Worm (Caenorhabditis elegans): Measurements from ENCODE around the gene smap-1.

smap-1 gene

DNA sequence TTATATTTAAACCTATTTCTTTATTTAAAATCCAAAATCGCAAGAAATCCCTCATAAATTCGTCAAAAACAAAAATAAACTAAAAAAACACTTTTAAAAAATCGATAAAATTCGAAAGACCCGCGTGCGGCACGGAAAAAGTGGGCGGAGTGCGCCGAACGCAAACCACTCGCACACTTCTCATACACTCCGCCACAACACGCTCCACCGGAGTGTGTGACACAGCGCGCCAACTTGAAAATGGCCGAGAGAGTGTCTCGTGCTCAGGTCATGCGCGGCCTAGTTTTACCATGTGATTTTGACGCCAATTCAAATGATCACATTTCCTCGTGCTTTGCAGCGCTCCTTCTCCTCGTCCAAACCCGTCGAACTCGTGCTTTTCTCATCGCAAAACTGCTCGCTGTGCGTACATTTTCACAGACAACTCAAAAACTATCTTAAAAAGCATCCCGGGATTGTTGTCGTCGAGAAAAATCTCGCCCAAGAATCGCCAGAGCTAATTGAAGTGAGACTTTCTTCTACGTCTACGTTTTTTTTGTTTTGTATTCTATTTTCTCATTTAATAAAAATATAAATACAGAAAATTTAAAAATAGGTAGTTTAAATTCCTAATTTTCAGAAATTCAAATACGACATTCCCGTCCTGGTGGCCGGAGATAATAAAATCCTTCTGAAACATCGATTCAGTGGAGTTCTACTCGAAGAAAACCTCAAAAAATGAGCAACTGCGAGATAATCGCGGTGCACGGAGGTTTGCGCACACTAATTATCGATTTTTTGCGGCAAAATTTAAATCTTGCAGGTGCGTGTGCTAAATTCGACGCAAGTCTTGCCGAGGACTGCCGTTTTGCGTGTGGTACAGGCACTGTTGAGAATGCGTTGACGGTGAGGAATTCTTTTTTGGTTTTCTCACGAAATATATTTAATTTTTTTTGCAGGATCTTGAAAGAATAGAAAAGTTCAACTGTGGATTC, 19.7 kb upstream of the smap-1 start, which contains the start of gene tasp-1:
tasp-1 (plus strand) TSS at position 258 of the 974 bp plus-strand sequence.
- TF ChIP-seq ceh-82 (tag; optimal IDR thresholded peaks at IDR 0.05) = peak; percentile 100
- peak; percentile 99 for TF ChIP-seq sma-9 (GFP tag; optimal IDR thresholded peaks at IDR 0.05)
- no peak for TF ChIP-seq sma-9 (tag; optimal IDR thresholded peaks at IDR 0.05)
- peak; percentile 100 for TF ChIP-seq Y55F3AM.14 (GFP tag; optimal IDR thresholded peaks at IDR 0.05)
- peak; percentile 100 for TF ChIP-seq crh-2 (tag; optimal IDR thresholded peaks at IDR 0.05)
- no peak for TF ChIP-seq aly-2 (tag; optimal IDR thresholded peaks at IDR 0.05)
- TF ChIP-seq nhr-11 (tag; optimal IDR thresholded peaks at IDR 0.05) = peak; percentile 90
- peak; percentile 100 for TF ChIP-seq zag-1 (tag; optimal IDR thresholded peaks at IDR 0.05)
- TF ChIP-seq ztf-4 (tag; optimal IDR thresholded peaks at IDR 0.05) = peak; percentile 100
- peak; percentile 100 for TF ChIP-seq nhr-129 (tag; optimal IDR thresholded peaks at IDR 0.05)
- peak; percentile 87 for TF ChIP-seq nhr-77 (tag; optimal IDR thresholded peaks at IDR 0.05)
- peak; percentile 97 for TF ChIP-seq blmp-1 (tag; optimal IDR thresholded peaks at IDR 0.05; ENCODE audit: insufficient read depth)
- peak; percentile 99 for TF ChIP-seq nhr-6 (tag; optimal IDR thresholded peaks at IDR 0.05)
- peak; percentile 76 for TF ChIP-seq nhr-12 (tag; optimal IDR thresholded peaks at IDR 0.05)
- TF ChIP-seq skn-1 (tag; optimal IDR thresholded peaks at IDR 0.05) = peak; percentile 95
- peak; percentile 97 for TF ChIP-seq egl-27 (tag; optimal IDR thresholded peaks at IDR 0.05)
- peak; percentile 96 for TF ChIP-seq unc-62 (GFP tag; optimal IDR thresholded peaks at IDR 0.05)
- peak; percentile 96 for TF ChIP-seq ceh-16 (tag; optimal IDR thresholded peaks at IDR 0.05)
- TF ChIP-seq sem-4 (tag; optimal IDR thresholded peaks at IDR 0.05) = peak; percentile 99
- peak; percentile 100 for TF ChIP-seq F13H6.1 (tag; optimal IDR thresholded peaks at IDR 0.05)
- peak; percentile 100 for TF ChIP-seq nhr-21 (tag; optimal IDR thresholded peaks at IDR 0.05)
- peak; percentile 100 for TF ChIP-seq sma-3 (GFP tag; optimal IDR thresholded peaks at IDR 0.05)
- peak; percentile 80 for TF ChIP-seq ztf-11 (tag; optimal IDR thresholded peaks at IDR 0.05)
- TF ChIP-seq mab-5 (tag; optimal IDR thresholded peaks at IDR 0.05) = peak; percentile 99
- TF ChIP-seq ztf-1 (GFP tag; conservative IDR thresholded peaks at IDR 0.05) = peak; percentile 99
- TF ChIP-seq ama-1 (optimal IDR thresholded peaks at IDR 0.05) = peak; percentile 72
- no peak for TF ChIP-seq elt-1 (tag; optimal IDR thresholded peaks at IDR 0.05)
- TF ChIP-seq lsy-2 (tag; optimal IDR thresholded peaks at IDR 0.05) = peak; percentile 98 to 99
- peak; percentile 100 for TF ChIP-seq unc-39 (tag; optimal IDR thresholded peaks at IDR 0.05)
- TF ChIP-seq lin-13 (GFP tag; optimal IDR thresholded peaks at IDR 0.05) = peak; percentile 100
- peak; percentile 100 for TF ChIP-seq unc-55 (GFP tag; optimal IDR thresholded peaks at IDR 0.05)
- peak; percentile 91 for TF ChIP-seq lin-39 (tag; optimal IDR thresholded peaks at IDR 0.05)
- TF ChIP-seq nhr-25 (tag; optimal IDR thresholded peaks at IDR 0.05) = peak; percentile 100
- TF ChIP-seq gmeb-1 (tag; optimal IDR thresholded peaks at IDR 0.05) = peak; percentile 100
- TF ChIP-seq ZK546.5 (tag; optimal IDR thresholded peaks at IDR 0.05) = peak; percentile 93
- peak; percentile 100 for TF ChIP-seq fos-1 (tag; optimal IDR thresholded peaks at IDR 0.05)
- peak; percentile 58 for TF ChIP-seq mbf-1 (tag; optimal IDR thresholded peaks at IDR 0.05)
- peak; percentile 94 for TF ChIP-seq nhr-10 (tag; optimal IDR thresholded peaks at IDR 0.05)
- peak; percentile 91 to 100 for TF ChIP-seq mdl-1 (tag; optimal IDR thresholded peaks at IDR 0.05)
- TF ChIP-seq snpc-4 (tag; optimal IDR thresholded peaks at IDR 0.05) = peak; percentile 94
- no peak for TF ChIP-seq elt-3 (tag; optimal IDR thresholded peaks at IDR 0.05)
- TF ChIP-seq peb-1 (tag; optimal IDR thresholded peaks at IDR 0.05) = no peak
- TF ChIP-seq nhr-237 (tag; optimal IDR thresholded peaks at IDR 0.05) = peak; percentile 94
- peak; percentile 100 for TF ChIP-seq C34F6.9 (tag; optimal IDR thresholded peaks at IDR 0.05)
- no peak for TF ChIP-seq nhr-23 (tag; optimal IDR thresholded peaks at IDR 0.05)
- TF ChIP-seq lin-11 (tag; optimal IDR thresholded peaks at IDR 0.05) = peak; percentile 100
- peak; percentile 75 for TF ChIP-seq R02D3.7 (tag; optimal IDR thresholded peaks at IDR 0.05)
- TF ChIP-seq alr-1 (tag; optimal IDR thresholded peaks at IDR 0.05) = no peak
- peak; percentile 65 for TF ChIP-seq dmd-4 (tag; optimal IDR thresholded peaks at IDR 0.05)
